Fruit fly (Drosophila melanogaster) whole organism, embryonic: ENCODE data around the gene nAChRalpha7.

Experiments
- Adf1 ChIP-seq: fragments of 200-800 bp; sonication (Bioruptor generic); IDR thresholded peaks from 2 replicates; pipeline ENCODE4 v1.3.6; 2022; ENCODE audit warnings: missing biosample characterization, missing genetic modification characterization
- BtbVII ChIP-seq: fragments of 200-800 bp; sonication (Bioruptor generic); optimal IDR thresholded peaks from 3 replicates; lab custom pipeline; 2017; ENCODE audit warnings: missing biosample characterization, mild to moderate bottlenecking, missing genetic modification characterization
- CG10274 ChIP-seq: fragments of 200-800 bp; sonication (Bioruptor generic); optimal IDR thresholded peaks from 3 replicates; lab custom pipeline; 2017; ENCODE audit warnings: missing biosample characterization, mild to moderate bottlenecking, missing genetic modification characterization
- CG10321 ChIP-seq: fragments of 200-800 bp; sonication (Bioruptor generic); IDR thresholded peaks from 2 replicates; pipeline ENCODE4 v1.3.6; 2022; ENCODE audit warnings: missing biosample characterization, missing genetic modification characterization
- CG11695 ChIP-seq: fragments of 200-800 bp; sonication (Bioruptor generic); IDR thresholded peaks from 3 replicates; pipeline ENCODE4 v1.3.6; 2022; ENCODE audit warnings: missing biosample characterization, missing genetic modification characterization
- CG12769 ChIP-seq: fragments of 200-800 bp; sonication (Bioruptor generic); optimal IDR thresholded peaks from 2 replicates; lab custom pipeline; 2019; ENCODE audit warnings: missing biosample characterization, mild to moderate bottlenecking, missing genetic modification characterization, moderate library complexity
- CG12942 ChIP-seq: fragments of 200-800 bp; sonication (Bioruptor generic); optimal IDR thresholded peaks from 3 replicates; lab custom pipeline; 2016; ENCODE audit warnings: missing biosample characterization, missing genetic modification characterization
- CG13296 ChIP-seq: fragments of 200-800 bp; sonication (Bioruptor generic); optimal IDR thresholded peaks from 3 replicates; lab custom pipeline; 2018; ENCODE audit warnings: missing biosample characterization, mild to moderate bottlenecking, missing genetic modification characterization
- CG14667 ChIP-seq: fragments of 200-800 bp; sonication (Bioruptor generic); IDR thresholded peaks from 2 replicates; pipeline ENCODE4 v1.3.6; 2022; ENCODE audit warnings: missing biosample characterization, missing genetic modification characterization
- CG1603 ChIP-seq: fragments of 200-800 bp; sonication (Bioruptor generic); optimal IDR thresholded peaks from 2 replicates; lab custom pipeline; 2019; ENCODE audit warnings: missing biosample characterization, mild to moderate bottlenecking, missing genetic modification characterization, moderate library complexity
- CG1647 ChIP-seq: fragments of 200-800 bp; sonication (Bioruptor generic); optimal IDR thresholded peaks from 3 replicates; lab custom pipeline; 2016; ENCODE audit warnings: missing biosample characterization, missing genetic modification characterization
- CG16813 ChIP-seq: fragments of 200-800 bp; sonication (Bioruptor generic); IDR thresholded peaks from 3 replicates; pipeline ENCODE4 v1.3.6; 2022; ENCODE audit warnings: missing biosample characterization, missing genetic modification characterization; ENCODE audit not compliant: partially characterized antibody
- CG17802 ChIP-seq: fragments of 200-800 bp; sonication (Bioruptor generic); optimal IDR thresholded peaks from 2 replicates; lab custom pipeline; 2018; ENCODE audit warnings: missing biosample characterization, mild to moderate bottlenecking, missing genetic modification characterization, moderate library complexity
- CG30020 ChIP-seq: fragments of 200-800 bp; optimal IDR thresholded peaks from 2 replicates; lab custom pipeline; 2019; ENCODE audit warnings: missing biosample characterization, mild to moderate bottlenecking, missing genetic modification characterization, moderate library complexity
- CG34422 ChIP-seq: fragments of 200-800 bp; sonication (Bioruptor generic); IDR thresholded peaks from 3 replicates; pipeline ENCODE4 v1.3.6; 2022; ENCODE audit warnings: missing biosample characterization, missing genetic modification characterization
- CG3726 ChIP-seq: fragments of 200-800 bp; sonication (Bioruptor generic); IDR thresholded peaks from 3 replicates; pipeline ENCODE4, ENCODE4 v1.3.6; 2022; ENCODE audit warnings: missing biosample characterization, missing genetic modification characterization
- CG3995 ChIP-seq: fragments of 200-800 bp; sonication (Bioruptor generic); optimal IDR thresholded peaks from 3 replicates; lab custom pipeline; 2016; ENCODE audit warnings: missing biosample characterization, missing genetic modification characterization
- CG4707 ChIP-seq: fragments of 200-800 bp; sonication (Bioruptor generic); optimal IDR thresholded peaks from 2 replicates; lab custom pipeline; 2018; ENCODE audit warnings: missing biosample characterization, mild to moderate bottlenecking, missing genetic modification characterization, moderate library complexity
- CG6254 ChIP-seq: fragments of 200-800 bp; sonication (Bioruptor generic); optimal IDR thresholded peaks from 3 replicates; lab custom pipeline; 2017; ENCODE audit warnings: mild to moderate bottlenecking, missing biosample characterization, missing genetic modification reagents, missing genetic modification characterization
- CG7271 ChIP-seq: fragments of 200-800 bp; sonication (Bioruptor generic); optimal IDR thresholded peaks from 2 replicates; lab custom pipeline; 2018; ENCODE audit warnings: missing biosample characterization, mild to moderate bottlenecking, missing genetic modification characterization, moderate library complexity
- CG7357 ChIP-seq: fragments of 200-800 bp; sonication (Bioruptor generic); IDR thresholded peaks from 3 replicates; pipeline ENCODE4 v1.3.6; 2022; ENCODE audit warnings: missing biosample characterization, missing genetic modification characterization
- CG7928 ChIP-seq: fragments of 200-800 bp; sonication (Bioruptor generic); optimal IDR thresholded peaks from 2 replicates; lab custom pipeline; 2017; ENCODE audit warnings: missing biosample characterization, mild to moderate bottlenecking, missing genetic modification characterization
- Chrac-16 ChIP-seq: fragments of 200-800 bp; sonication (Bioruptor generic); optimal IDR thresholded peaks from 3 replicates; lab custom pipeline; 2016; ENCODE audit warnings: missing biosample characterization, missing genetic modification characterization
- D19A ChIP-seq: fragments of 200-800 bp; optimal IDR thresholded peaks from 3 replicates; lab custom pipeline; 2019; ENCODE audit warnings: missing biosample characterization, mild to moderate bottlenecking, missing genetic modification characterization, moderate library complexity
- Fer1 ChIP-seq: fragments of 200-800 bp; sonication (Bioruptor generic); optimal IDR thresholded peaks from 2 replicates; lab custom pipeline; 2017; ENCODE audit warnings: missing biosample characterization, mild to moderate bottlenecking, missing genetic modification characterization
- HHEX ChIP-seq: fragments of 200-800 bp; sonication (Bioruptor generic); optimal IDR thresholded peaks from 3 replicates; lab custom pipeline; 2017; ENCODE audit warnings: missing biosample characterization, mild to moderate bottlenecking, missing genetic modification characterization, missing genetic modification reagents
- HLH3B ChIP-seq: fragments of 200-800 bp; sonication (Bioruptor generic); IDR thresholded peaks from 2 replicates; pipeline ENCODE4 v1.3.6; 2022; ENCODE audit warnings: missing biosample characterization, missing genetic modification characterization
- HLH4C ChIP-seq: fragments of 200-800 bp; sonication (Bioruptor generic); IDR thresholded peaks from 3 replicates; pipeline ENCODE4 v1.3.6; 2022; ENCODE audit warnings: missing biosample characterization, missing genetic modification characterization; ENCODE audit not compliant: partially characterized antibody
- HmgZ ChIP-seq: fragments of 200-800 bp; sonication (Bioruptor generic); optimal IDR thresholded peaks from 2 replicates; lab custom pipeline; 2018; ENCODE audit warnings: missing biosample characterization, mild to moderate bottlenecking, missing genetic modification characterization
- Max ChIP-seq: fragments of 200-800 bp; sonication (Bioruptor generic); optimal IDR thresholded peaks from 2 replicates; lab custom pipeline; 2016; ENCODE audit warnings: missing biosample characterization, mild to moderate bottlenecking, missing genetic modification characterization
- NfI ChIP-seq: fragments of 200-800 bp; sonication (Bioruptor generic); optimal IDR thresholded peaks from 3 replicates; lab custom pipeline; 2018; ENCODE audit warnings: missing biosample characterization, mild to moderate bottlenecking, missing genetic modification characterization, moderate library complexity
- PHDP ChIP-seq: fragments of 200-800 bp; sonication (Bioruptor generic); optimal IDR thresholded peaks from 3 replicates; lab custom pipeline; 2018; ENCODE audit warnings: missing biosample characterization, mild to moderate bottlenecking, missing genetic modification characterization, moderate library complexity
- Rfx ChIP-seq: fragments of 200-800 bp; sonication (Bioruptor generic); IDR thresholded peaks from 2 replicates; pipeline ENCODE4 v1.3.6; 2022; ENCODE audit warnings: missing biosample characterization, missing genetic modification characterization
- Xrp1 ChIP-seq: fragments of 200-800 bp; sonication (Bioruptor generic); IDR thresholded peaks from 2 replicates; pipeline ENCODE4 v1.3.6; 2022; ENCODE audit warnings: missing biosample characterization, missing genetic modification characterization
- al ChIP-seq: fragments of 200-800 bp; sonication (Bioruptor generic); IDR thresholded peaks from 2 replicates; pipeline ENCODE4 v1.3.6; 2022; ENCODE audit warnings: missing biosample characterization, missing genetic modification characterization
- bcd ChIP-seq: fragments of 200-800 bp; sonication (Bioruptor generic); optimal IDR thresholded peaks from 2 replicates; lab custom pipeline; 2017; ENCODE audit warnings: missing biosample characterization, mild to moderate bottlenecking, missing genetic modification characterization
- ci ChIP-seq: fragments of 200-800 bp; sonication (Bioruptor generic); IDR thresholded peaks from 3 replicates; pipeline ENCODE4 v1.3.6; 2022; ENCODE audit warnings: missing biosample characterization, missing genetic modification characterization
- croc ChIP-seq: fragments of 200-800 bp; sonication (Bioruptor generic); conservative IDR thresholded peaks from 3 replicates; pipeline ENCODE4 v1.3.6; 2022; ENCODE audit warnings: missing biosample characterization, missing genetic modification characterization
- cwo ChIP-seq: fragments of 200-800 bp; sonication (Bioruptor generic); optimal IDR thresholded peaks from 3 replicates; lab custom pipeline; 2017; ENCODE audit warnings: missing biosample characterization, missing genetic modification characterization, mild to moderate bottlenecking, moderate library complexity, missing genetic modification reagents
- dati ChIP-seq: fragments of 200-800 bp; sonication (Bioruptor generic); IDR thresholded peaks from 2 replicates; pipeline ENCODE4 v1.3.6; 2022; ENCODE audit warnings: missing biosample characterization, missing genetic modification characterization
- dysf ChIP-seq: fragments of 200-800 bp; sonication (Bioruptor generic); IDR thresholded peaks from 3 replicates; pipeline ENCODE4 v1.3.6; 2022; ENCODE audit warnings: missing biosample characterization, missing genetic modification characterization
- gcm ChIP-seq: fragments of 200-800 bp; sonication (Bioruptor generic); optimal IDR thresholded peaks from 2 replicates; lab custom pipeline; 2019; ENCODE audit warnings: missing biosample characterization, mild to moderate bottlenecking, missing genetic modification characterization, moderate library complexity
- insv ChIP-seq, 2 experiments: fragments of 200-800 bp; sonication (Bioruptor generic); optimal IDR thresholded peaks; 3 replicates each; lab custom pipeline; 2016 to 2018; ENCODE audit warnings: missing biosample characterization in 2 of 2, missing genetic modification characterization in 2 of 2
- inv ChIP-seq: fragments of 200-800 bp; sonication (Bioruptor generic); IDR thresholded peaks from 2 replicates; pipeline ENCODE4 v1.3.6; 2022; ENCODE audit warnings: missing biosample characterization, missing genetic modification characterization; ENCODE audit not compliant: partially characterized antibody
- oc ChIP-seq: fragments of 200-800 bp; sonication (Bioruptor generic); optimal IDR thresholded peaks from 2 replicates; lab custom pipeline; 2018; ENCODE audit warnings: missing biosample characterization, mild to moderate bottlenecking, missing genetic modification characterization, moderate library complexity
- pfk ChIP-seq: fragments of 200-800 bp; sonication (Bioruptor generic); optimal IDR thresholded peaks from 2 replicates; lab custom pipeline; 2018; ENCODE audit warnings: missing biosample characterization, mild to moderate bottlenecking, missing genetic modification characterization, moderate library complexity
- pho ChIP-seq: fragments of 200-800 bp; sonication (Bioruptor generic); optimal IDR thresholded peaks from 2 replicates; lab custom pipeline; 2016; ENCODE audit warnings: missing biosample characterization, missing genetic modification characterization
- shn ChIP-seq: fragments of 200-800 bp; sonication (Bioruptor generic); optimal IDR thresholded peaks from 3 replicates; lab custom pipeline; 2016; ENCODE audit warnings: missing biosample characterization, missing genetic modification characterization
- sim ChIP-seq: fragments of 200-800 bp; sonication (Bioruptor generic); IDR thresholded peaks from 2 replicates; pipeline ENCODE4 v1.3.6; 2022; ENCODE audit warnings: missing biosample characterization, missing genetic modification characterization
- tup ChIP-seq: fragments of 200-800 bp; sonication (Bioruptor generic); optimal IDR thresholded peaks from 2 replicates; lab custom pipeline; 2016; ENCODE audit warnings: missing biosample characterization, mild to moderate bottlenecking, missing genetic modification characterization, moderate library complexity

Gene nAChRalpha7

dm6 chrX:19348835-19349466, 704 bp upstream of the nAChRalpha7 start:
- TF ChIP-seq CG7357 (no peak), NfI (peak; percentile 44), CG34422 (no peak), Chrac-16 (GFP tag; lab: Kevin White, UChicago) (peak; percentile 28), BtbVII (GFP tag; lab: Kevin White, UChicago) (no peak), D19A (tag; lab: Kevin White, UChicago) (no peak), HmgZ (tag; lab: Kevin White, UChicago) (peak; percentile 11), ci (GFP tag; lab: Robert Waterston, UW) (no peak), CG4707 (GFP tag; lab: Kevin White, UChicago) (no peak), croc (GFP tag; lab: Robert Waterston, UW) (no peak), Max (GFP tag; lab: Kevin White, UChicago) (no peak), gcm (GFP tag; lab: Kevin White, UChicago) (peak; percentile 34), HHEX (no peak), CG3726 (GFP tag; lab: Robert Waterston, UW) (no peak), CG7271 (tag; lab: Kevin White, UChicago) (no peak), Fer1 (GFP tag; lab: Kevin White, UChicago) (no peak), Rfx (GFP tag; lab: Robert Waterston, UW) (peak; percentile 48; the same call in 1 of the 2 replicates), pfk (no peak), CG3995 (no peak), dysf (GFP tag; lab: Robert Waterston, UW) (no peak), CG11695 (GFP tag; lab: Robert Waterston, UW) (no peak; the same call in 2 of the 3 replicates), pho (peak; percentile 57), CG7928 (GFP tag; lab: Kevin White, UChicago) (peak; percentile 73), CG16813 (no peak), CG13296 (GFP tag; lab: Kevin White, UChicago) (no peak), insv (GFP tag; optimal IDR thresholded peaks at IDR 0.05; lab: Kevin White, UChicago) (no peak), CG30020 (tag; lab: Kevin White, UChicago) (no peak), CG6254 (no peak), HLH4C (GFP tag; lab: Robert Waterston, UW) (no peak), CG10274 (GFP tag; lab: Kevin White, UChicago) (no peak), dati (no peak), HLH3B (no peak), cwo (GFP tag; lab: Kevin White, UChicago) (no peak), CG14667 (GFP tag; lab: Robert Waterston, UW) (no peak), CG17802 (tag; lab: Kevin White, UChicago) (no peak), tup (GFP tag; lab: Kevin White, UChicago) (no peak), sim (GFP tag; lab: Robert Waterston, UW) (no peak), CG10321 (no peak), al (GFP tag; lab: Robert Waterston, UW) (no peak), bcd (GFP tag; lab: Kevin White, UChicago) (no peak), CG1603 (peak; percentile 27), CG12942 (GFP tag; lab: Kevin White, UChicago) (peak; percentile 3), oc (tag; lab: Kevin White, UChicago) (peak; percentile 21), Xrp1 (GFP tag; lab: Robert Waterston, UW) (peak; percentile 27; the same call in 1 of the 2 replicates), shn (GFP tag; lab: Kevin White, UChicago) (peak; percentile 29), CG1647 (GFP tag; lab: Kevin White, UChicago) (no peak), CG12769 (tag; lab: Kevin White, UChicago) (peak; percentile 42), inv (GFP tag; lab: Robert Waterston, UW) (no peak), Adf1 (GFP tag; lab: Robert Waterston, UW) (no peak), PHDP (tag; lab: Kevin White, UChicago) (peak; percentile 68)
